In the genomic region with DNA sequence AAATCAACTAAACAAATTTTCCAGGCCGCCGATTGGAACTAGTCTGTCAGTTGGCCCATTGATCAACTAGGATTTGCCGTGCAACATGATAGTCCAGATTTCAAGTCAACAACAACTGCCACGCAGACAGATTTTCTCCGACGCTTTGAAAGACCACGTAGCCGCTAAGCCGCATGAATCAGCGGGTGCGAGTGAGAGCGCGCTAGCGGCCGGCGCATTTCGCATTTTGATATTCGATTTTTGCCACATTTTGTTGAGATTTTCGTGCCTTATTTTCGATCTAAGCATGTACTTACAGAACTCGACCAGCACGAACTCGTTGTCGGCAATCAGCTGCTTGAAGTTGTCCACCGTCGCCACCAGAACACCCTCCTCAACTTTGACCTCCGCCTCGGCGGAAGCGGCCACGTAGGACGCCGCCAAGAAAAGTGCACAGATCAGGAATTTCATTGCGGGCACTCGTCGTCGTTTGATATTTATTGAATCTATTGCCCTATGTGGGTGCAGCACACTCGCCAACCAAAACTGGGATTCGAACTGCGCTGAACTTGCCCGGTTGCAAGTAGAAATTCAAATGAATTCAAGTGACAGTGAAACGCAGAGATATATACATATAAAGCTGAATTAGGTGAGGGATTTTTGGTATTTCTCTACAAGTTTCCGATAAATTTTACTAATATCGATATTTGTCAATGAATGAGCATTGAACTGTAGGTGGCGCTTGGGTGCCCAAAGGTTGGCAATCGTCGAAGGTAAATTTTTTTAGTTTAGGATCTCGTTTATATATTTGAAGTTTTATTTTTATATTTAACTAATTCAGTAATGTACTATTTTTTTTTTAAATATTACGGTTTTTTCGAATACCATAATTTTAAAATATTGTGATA, we compare ENCODE assay signal across 1 fruit fly cellular context.
TF ChIP-seq lines count a peak whose summit lies in the region.

TSS of gene Pdi (minus strand) at position 837 of the 887 bp plus-strand sequence.

TF ChIP-seq in whole organism, embryonic, 481 proteins besides CTCF, POLR2A, EP300 and RAD21 (continued from another document):
- peak; percentile 12 for TF ChIP-seq exex (tag; optimal IDR thresholded peaks at IDR 0.05; lab: Kevin White, UChicago)
- no peak for TF ChIP-seq HHEX (GFP tag; optimal IDR thresholded peaks at IDR 0.05; lab: Kevin White, UChicago)
- TF ChIP-seq CrebB (tag; optimal IDR thresholded peaks at IDR 0.05; lab: Kevin White, UChicago) = peak; percentile 41
- TF ChIP-seq tx (GFP tag; optimal IDR thresholded peaks at IDR 0.05; lab: Kevin White, UChicago) = peak; percentile 19
- peak; percentile 57 for TF ChIP-seq Mad (GFP tag; optimal IDR thresholded peaks at IDR 0.05; lab: Kevin White, UChicago)
- peak; percentile 24 for TF ChIP-seq luna (GFP tag; optimal IDR thresholded peaks at IDR 0.05; lab: Kevin White, UChicago)
- TF ChIP-seq Dip2 (GFP tag; IDR thresholded peaks at IDR 0.05; lab: Robert Waterston, UW) = peak; percentile 97
- peak; percentile 70 for TF ChIP-seq E2f2 (GFP tag; IDR thresholded peaks at IDR 0.05; lab: Robert Waterston, UW)
- TF ChIP-seq CG15514 (GFP tag; optimal IDR thresholded peaks at IDR 0.05; lab: Kevin White, UChicago) = peak; percentile 58
- no peak for TF ChIP-seq lmd (GFP tag; IDR thresholded peaks at IDR 0.05; lab: Robert Waterston, UW)
- peak; percentile 80 for TF ChIP-seq CG1603 (tag; optimal IDR thresholded peaks at IDR 0.05; lab: Kevin White, UChicago)
- TF ChIP-seq Adf1 (GFP tag; IDR thresholded peaks at IDR 0.05; lab: Robert Waterston, UW) = 0 out of 2 replicates have a peak, but pooled peaks have one; percentile 7
- TF ChIP-seq sug (tag; optimal IDR thresholded peaks at IDR 0.05; lab: Kevin White, UChicago) = peak; percentile 50
- TF ChIP-seq Spps (tag; optimal IDR thresholded peaks at IDR 0.05; lab: Kevin White, UChicago) = peak; percentile 16
- TF ChIP-seq eve (GFP tag; optimal IDR thresholded peaks at IDR 0.05; lab: Kevin White, UChicago) = no peak
- TF ChIP-seq seq (GFP tag; IDR thresholded peaks at IDR 0.05; lab: Robert Waterston, UW) = peak; percentile 43; the same call in 1 of the 2 replicates
- TF ChIP-seq Lhr (GFP tag; optimal IDR thresholded peaks at IDR 0.05; lab: Kevin White, UChicago) = peak; percentile 72
- TF ChIP-seq CG16863 (GFP tag; optimal IDR thresholded peaks at IDR 0.05; lab: Kevin White, UChicago) = no peak
- no peak for TF ChIP-seq sna (GFP tag; IDR thresholded peaks at IDR 0.05; lab: Robert Waterston, UW; ENCODE audit: partially characterized antibody)
- TF ChIP-seq CG2712 (tag; optimal IDR thresholded peaks at IDR 0.05; lab: Kevin White, UChicago) = peak; percentile 47
- peak; percentile 31 for TF ChIP-seq CG13296 (GFP tag; optimal IDR thresholded peaks at IDR 0.05; lab: Kevin White, UChicago)
- peak; percentile 46; the same call in 1 of the 3 replicates for TF ChIP-seq mld (GFP tag; IDR thresholded peaks at IDR 0.05; lab: Robert Waterston, UW; ENCODE audit: partially characterized antibody)
- peak; percentile 73 for TF ChIP-seq Dll (GFP tag; IDR thresholded peaks at IDR 0.05; lab: Robert Waterston, UW; ENCODE audit: partially characterized antibody)
- TF ChIP-seq Eip74EF (GFP tag; optimal IDR thresholded peaks at IDR 0.05; lab: Kevin White, UChicago) = peak in 1 of 2 experiments; percentile 16
- peak; percentile 1 for TF ChIP-seq MTF-1 (GFP tag; optimal IDR thresholded peaks at IDR 0.05; lab: Kevin White, UChicago; ENCODE audit: borderline replicate concordance)
- TF ChIP-seq HmgZ (tag; optimal IDR thresholded peaks at IDR 0.05; lab: Kevin White, UChicago) = peak; percentile 52
- no peak for TF ChIP-seq NFAT (GFP tag; IDR thresholded peaks at IDR 0.05; lab: Robert Waterston, UW)
- peak; percentile 72 for TF ChIP-seq chm (GFP tag; IDR thresholded peaks at IDR 0.05; lab: Robert Waterston, UW)
- TF ChIP-seq nom (GFP tag; optimal IDR thresholded peaks at IDR 0.05; lab: Kevin White, UChicago) = peak; percentile 53
- peak; percentile 54 for TF ChIP-seq ato (GFP tag; IDR thresholded peaks at IDR 0.05; lab: Robert Waterston, UW; ENCODE audit: partially characterized antibody)
- peak; percentile 79 for TF ChIP-seq stwl (tag; optimal IDR thresholded peaks at IDR 0.05; lab: Kevin White, UChicago)
- TF ChIP-seq CG11398 (GFP tag; optimal IDR thresholded peaks at IDR 0.05; lab: Kevin White, UChicago) = peak; percentile 37
- TF ChIP-seq CG16813 (GFP tag; IDR thresholded peaks at IDR 0.05; lab: Robert Waterston, UW; ENCODE audit: partially characterized antibody) = peak; percentile 75
- peak; percentile 64 for TF ChIP-seq hbn (GFP tag; IDR thresholded peaks at IDR 0.05; lab: Robert Waterston, UW; ENCODE audit: partially characterized antibody)
- TF ChIP-seq ewg (GFP tag; optimal IDR thresholded peaks at IDR 0.05; lab: Kevin White, UChicago) = peak; percentile 10
- TF ChIP-seq CG2116 (GFP tag; optimal IDR thresholded peaks at IDR 0.05; lab: Kevin White, UChicago) = peak; percentile 62
- TF ChIP-seq CG6791 (GFP tag; IDR thresholded peaks at IDR 0.05; lab: Robert Waterston, UW; ENCODE audit: partially characterized antibody) = peak; percentile 58; the same call in 1 of the 3 replicates
- TF ChIP-seq Rfx (GFP tag; IDR thresholded peaks at IDR 0.05; lab: Robert Waterston, UW) = peak; percentile 59
- TF ChIP-seq CG7987 (GFP tag; optimal IDR thresholded peaks at IDR 0.05; lab: Kevin White, UChicago) = peak; percentile 49
- TF ChIP-seq CG13424 (tag; optimal IDR thresholded peaks at IDR 0.05; lab: Kevin White, UChicago) = peak; percentile 18
- TF ChIP-seq CG14667 (GFP tag; IDR thresholded peaks at IDR 0.05; lab: Robert Waterston, UW) = no peak
- TF ChIP-seq HLH4C (GFP tag; IDR thresholded peaks at IDR 0.05; lab: Robert Waterston, UW; ENCODE audit: partially characterized antibody) = peak; percentile 60; the same call in 2 of the 3 replicates
- peak; percentile 34 for TF ChIP-seq HLHmδ (GFP tag; optimal IDR thresholded peaks at IDR 0.05; lab: Kevin White, UChicago)
- peak; percentile 50 for TF ChIP-seq lbe (GFP tag; optimal IDR thresholded peaks at IDR 0.05; lab: Kevin White, UChicago)
- TF ChIP-seq CG12104 (GFP tag; optimal IDR thresholded peaks at IDR 0.05; lab: Kevin White, UChicago) = no peak
- TF ChIP-seq Nf-YB (GFP tag; optimal IDR thresholded peaks at IDR 0.05; lab: Kevin White, UChicago) = peak; percentile 12
- peak; percentile 17 for TF ChIP-seq CG12155 (GFP tag; optimal IDR thresholded peaks at IDR 0.05; lab: Kevin White, UChicago)
- TF ChIP-seq Blimp-1 (GFP tag; optimal IDR thresholded peaks at IDR 0.05; lab: Kevin White, UChicago) = peak; percentile 24
- peak in 1 of 2 experiments; percentile 99 for TF ChIP-seq Hr78 (GFP tag; optimal IDR thresholded peaks at IDR 0.05; lab: Kevin White, UChicago)
- peak; percentile 44 for TF ChIP-seq PHDP (tag; optimal IDR thresholded peaks at IDR 0.05; lab: Kevin White, UChicago)
- no peak for TF ChIP-seq org-1 (GFP tag; optimal IDR thresholded peaks at IDR 0.05; lab: Kevin White, UChicago)
- TF ChIP-seq CG2120 (GFP tag; optimal IDR thresholded peaks at IDR 0.05; lab: Kevin White, UChicago) = peak; percentile 25
- TF ChIP-seq CG31365 (tag; optimal IDR thresholded peaks at IDR 0.05; lab: Kevin White, UChicago) = peak; percentile 13
- peak; percentile 34 for TF ChIP-seq CG17912 (GFP tag; optimal IDR thresholded peaks at IDR 0.05; lab: Kevin White, UChicago)
- peak; percentile 79 for TF ChIP-seq MESR4 (GFP tag; optimal IDR thresholded peaks at IDR 0.05; lab: Kevin White, UChicago)
- 0 out of 2 replicates have a peak, but pooled peaks have one; percentile 5 for TF ChIP-seq crol (GFP tag; IDR thresholded peaks at IDR 0.05; lab: Robert Waterston, UW)
- TF ChIP-seq CG9727 (GFP tag; optimal IDR thresholded peaks at IDR 0.05; lab: Kevin White, UChicago) = peak; percentile 40
- TF ChIP-seq inv (GFP tag; IDR thresholded peaks at IDR 0.05; lab: Robert Waterston, UW; ENCODE audit: partially characterized antibody) = peak; percentile 58; the same call in 1 of the 2 replicates
- peak; percentile 60 for TF ChIP-seq CG13894 (tag; optimal IDR thresholded peaks at IDR 0.05; lab: Kevin White, UChicago)
- peak; percentile 45 for TF ChIP-seq D19A (tag; optimal IDR thresholded peaks at IDR 0.05; lab: Kevin White, UChicago)
- peak; percentile 57 for TF ChIP-seq Doc3 (GFP tag; IDR thresholded peaks at IDR 0.05; lab: Robert Waterston, UW; ENCODE audit: partially characterized antibody)
- TF ChIP-seq CG13775 (GFP tag; optimal IDR thresholded peaks at IDR 0.05; lab: Kevin White, UChicago) = peak; percentile 28
- TF ChIP-seq CG2129 (GFP tag; IDR thresholded peaks at IDR 0.05; lab: Robert Waterston, UW; ENCODE audit: partially characterized antibody) = peak; percentile 22; the same call in 1 of the 2 replicates
- 0 out of 4 replicates have a peak, but pooled peaks have one; percentile 2 for TF ChIP-seq Gug (GFP tag; IDR thresholded peaks at IDR 0.05; lab: Robert Waterston, UW)
- TF ChIP-seq ara (GFP tag; IDR thresholded peaks at IDR 0.05; lab: Robert Waterston, UW) = no peak
- TF ChIP-seq cg (GFP tag; optimal IDR thresholded peaks at IDR 0.05; lab: Kevin White, UChicago) = peak; percentile 0
- peak; percentile 11 for TF ChIP-seq CG2875 (GFP tag; optimal IDR thresholded peaks at IDR 0.05; lab: Kevin White, UChicago)
- TF ChIP-seq Med (GFP tag; lab: Kevin White, UChicago) = peak; percentile 91
- peak; percentile 94 for TF ChIP-seq sens (GFP tag; lab: Kevin White, UChicago)
- TF ChIP-seq CG43689 (GFP tag; IDR thresholded peaks at IDR 0.05; lab: Robert Waterston, UW) = no peak
- TF ChIP-seq CG32767 (GFP tag; IDR thresholded peaks at IDR 0.05; lab: Robert Waterston, UW) = peak; percentile 70
- peak; percentile 32; the same call in 1 of the 3 replicates for TF ChIP-seq zfh1 (GFP tag; IDR thresholded peaks at IDR 0.05; lab: Robert Waterston, UW)
- peak; percentile 59 for TF ChIP-seq CG14710 (tag; optimal IDR thresholded peaks at IDR 0.05; lab: Kevin White, UChicago)
- peak; percentile 33 for TF ChIP-seq dm (GFP tag; optimal IDR thresholded peaks at IDR 0.05; lab: Kevin White, UChicago)
- peak; percentile 60; the same call in 1 of the 2 replicates for TF ChIP-seq sob (GFP tag; IDR thresholded peaks at IDR 0.05; lab: Robert Waterston, UW)
- peak; percentile 0 for TF ChIP-seq scrt (GFP tag; optimal IDR thresholded peaks at IDR 0.05; lab: Kevin White, UChicago)
- peak; percentile 35 for TF ChIP-seq ems (GFP tag; optimal IDR thresholded peaks at IDR 0.05; lab: Kevin White, UChicago)
- peak; percentile 45 for TF ChIP-seq CG32532 (GFP tag; IDR thresholded peaks at IDR 0.05; lab: Robert Waterston, UW)
- peak; percentile 24 for TF ChIP-seq CG3995 (GFP tag; optimal IDR thresholded peaks at IDR 0.05; lab: Kevin White, UChicago)
- TF ChIP-seq CG14014 (GFP tag; IDR thresholded peaks at IDR 0.05; lab: Robert Waterston, UW) = no peak
- peak; percentile 49 for TF ChIP-seq CG12391 (tag; optimal IDR thresholded peaks at IDR 0.05; lab: Kevin White, UChicago)
- TF ChIP-seq knrl (GFP tag; IDR thresholded peaks at IDR 0.05; lab: Robert Waterston, UW; ENCODE audit: partially characterized antibody) = peak; percentile 79
- TF ChIP-seq CG9797 (GFP tag; optimal IDR thresholded peaks at IDR 0.05; lab: Kevin White, UChicago) = peak; percentile 74
- peak; percentile 25; the same call in 1 of the 2 replicates for TF ChIP-seq ssp (GFP tag; IDR thresholded peaks at IDR 0.05; lab: Robert Waterston, UW)
- TF ChIP-seq CG5245 (GFP tag; optimal IDR thresholded peaks at IDR 0.05; lab: Kevin White, UChicago) = peak; percentile 16
- peak; percentile 59 for TF ChIP-seq wek (GFP tag; optimal IDR thresholded peaks at IDR 0.05; lab: Kevin White, UChicago)
- TF ChIP-seq gro (GFP tag; optimal IDR thresholded peaks at IDR 0.05; lab: Kevin White, UChicago) = peak; percentile 50
- TF ChIP-seq Scr (GFP tag; IDR thresholded peaks at IDR 0.05; lab: Robert Waterston, UW; ENCODE audit: partially characterized antibody) = peak; percentile 69
- 0 out of 2 replicates have a peak, but pooled peaks have one; percentile 41 for TF ChIP-seq CG6272 (GFP tag; IDR thresholded peaks at IDR 0.05; lab: Robert Waterston, UW)
- no peak for TF ChIP-seq Lim3 (GFP tag; IDR thresholded peaks at IDR 0.05; lab: Robert Waterston, UW)
- TF ChIP-seq YL-1 (GFP tag; optimal IDR thresholded peaks at IDR 0.05; lab: Kevin White, UChicago) = peak; percentile 81
- peak; percentile 6 for TF ChIP-seq ATbp (GFP tag; optimal IDR thresholded peaks at IDR 0.05; lab: Kevin White, UChicago)
- TF ChIP-seq corto (GFP tag; optimal IDR thresholded peaks at IDR 0.05; lab: Kevin White, UChicago) = no peak
- TF ChIP-seq maf-S (GFP tag; optimal IDR thresholded peaks at IDR 0.05; lab: Kevin White, UChicago) = peak; percentile 9
- TF ChIP-seq ERR (GFP tag; optimal IDR thresholded peaks at IDR 0.05; lab: Kevin White, UChicago) = no peak
- peak; percentile 34 for TF ChIP-seq CG15601 (tag; optimal IDR thresholded peaks at IDR 0.05; lab: Kevin White, UChicago)
- peak; percentile 50 for TF ChIP-seq B-H2 (GFP tag; optimal IDR thresholded peaks at IDR 0.05; lab: Kevin White, UChicago)
- peak; percentile 78; the same call in 1 of the 3 replicates for TF ChIP-seq CG34422 (GFP tag; IDR thresholded peaks at IDR 0.05; lab: Robert Waterston, UW)
- TF ChIP-seq CG18262 (tag; optimal IDR thresholded peaks at IDR 0.05; lab: Kevin White, UChicago) = no peak
